Fruit fly (Drosophila melanogaster): Measurements from ENCODE around the gene CG43394.
A peak's percentile ranks its signal among the peaks of the same experiment; 100 is the strongest.

Gene CG43394

DNA sequence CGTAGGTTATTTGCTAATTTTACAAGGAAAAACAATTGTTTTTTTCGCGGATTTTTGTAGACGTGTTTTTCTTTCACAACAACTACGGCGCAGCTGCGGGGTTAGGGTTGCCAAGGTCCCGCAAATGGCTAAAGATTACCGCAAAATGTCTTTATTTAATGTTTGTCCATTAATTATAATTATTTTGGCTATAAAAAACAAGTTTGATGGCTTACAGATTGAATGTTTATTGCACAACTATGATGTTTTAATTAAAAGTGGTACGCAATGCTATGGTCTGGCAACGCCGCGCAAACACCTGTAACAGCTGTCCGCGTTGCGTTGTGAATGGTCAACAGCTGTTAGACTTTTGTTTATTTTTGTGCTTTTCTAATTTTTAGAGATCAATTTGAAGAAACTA lies 11.1 kb downstream of the CG43394 start (continued):
- TF ChIP-seq Eip93F (GFP tag; optimal IDR thresholded peaks at IDR 0.05) (no peak), topi (GFP tag; optimal IDR thresholded peaks at IDR 0.05) (peak; percentile 74), CG6808 (GFP tag; optimal IDR thresholded peaks at IDR 0.05) (no peak), CG15336 (GFP tag; IDR thresholded peaks at IDR 0.05) (peak; percentile 49; the same call in 1 of the 2 replicates), acj6 (GFP tag; optimal IDR thresholded peaks at IDR 0.05) (peak; percentile 64), achi (GFP tag; optimal IDR thresholded peaks at IDR 0.05) (peak; percentile 61), CG34406 (GFP tag; optimal IDR thresholded peaks at IDR 0.05) (peak; percentile 59), Gug (GFP tag; IDR thresholded peaks at IDR 0.05) (no peak; the same call in 1 of the 2 replicates), Sox15 (GFP tag; optimal IDR thresholded peaks at IDR 0.05) (peak; percentile 40), CG10669 (GFP tag; optimal IDR thresholded peaks at IDR 0.05) (peak; percentile 51), fd59A (GFP tag; optimal IDR thresholded peaks at IDR 0.05) (peak; percentile 29), Eip78C (GFP tag) (peak; percentile 92), esn (GFP tag; optimal IDR thresholded peaks at IDR 0.05) (peak; percentile 76), CG10631 (GFP tag; optimal IDR thresholded peaks at IDR 0.05) (peak; percentile 58), CG11902 (GFP tag; optimal IDR thresholded peaks at IDR 0.05) (peak; percentile 37), spab (GFP tag; optimal IDR thresholded peaks at IDR 0.05) (no peak), CG8632 (GFP tag; optimal IDR thresholded peaks at IDR 0.05) (peak; percentile 10), CG6854 (GFP tag; optimal IDR thresholded peaks at IDR 0.05) (peak; percentile 7), CG11294 (GFP tag; IDR thresholded peaks at IDR 0.05) (peak; percentile 33; the same call in 1 of the 2 replicates), Met (GFP tag; optimal IDR thresholded peaks at IDR 0.05) (peak; percentile 64), Hr4 (GFP tag; optimal IDR thresholded peaks at IDR 0.05) (peak; percentile 71), net (GFP tag; optimal IDR thresholded peaks at IDR 0.05) (peak; percentile 48), lz (GFP tag; optimal IDR thresholded peaks at IDR 0.05) (peak; percentile 72), fkh (GFP tag; optimal IDR thresholded peaks at IDR 0.05) (peak; percentile 88), OdsH (GFP tag; optimal IDR thresholded peaks at IDR 0.05) (peak; percentile 77), Eip75B (GFP tag; optimal IDR thresholded peaks at IDR 0.05) (peak; percentile 77), CG6163 (GFP tag; IDR thresholded peaks at IDR 0.05) (peak; percentile 79), CG6276 (GFP tag; optimal IDR thresholded peaks at IDR 0.05) (peak; percentile 12), Lpt (GFP tag; optimal IDR thresholded peaks at IDR 0.05) (no peak), eg (GFP tag; IDR thresholded peaks at IDR 0.05) (peak; percentile 79), dac (GFP tag; optimal IDR thresholded peaks at IDR 0.05) (peak; percentile 48), Sox14 (GFP tag; optimal IDR thresholded peaks at IDR 0.05) (peak; percentile 88)

DNA sequence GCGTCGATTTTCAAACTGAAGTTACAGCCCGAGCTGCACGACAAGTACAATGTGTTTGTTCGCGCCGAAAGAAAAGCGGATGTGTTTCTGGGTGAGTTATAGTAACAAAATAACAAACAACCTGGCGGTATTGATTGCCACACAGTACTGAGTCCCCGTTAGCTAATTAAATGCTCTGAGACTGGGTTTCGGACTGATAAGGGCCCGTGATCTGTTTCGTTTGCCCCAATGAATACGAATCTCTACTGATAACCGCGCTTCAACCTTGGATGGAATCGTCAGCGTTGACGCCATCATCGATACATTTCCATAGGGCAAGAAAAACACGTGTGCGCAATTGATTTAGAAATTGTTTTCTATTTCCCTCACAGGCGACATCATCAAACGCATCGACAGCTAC lies 11.6 kb downstream of the CG43394 start:
- TF ChIP-seq salr (GFP tag; optimal IDR thresholded peaks at IDR 0.05): no peak
- no peak for TF ChIP-seq Eip75B (GFP tag; optimal IDR thresholded peaks at IDR 0.05)
- TF ChIP-seq Hr38 (GFP tag; optimal IDR thresholded peaks at IDR 0.05): no peak
- TF ChIP-seq CG16779 (tag; optimal IDR thresholded peaks at IDR 0.05): no peak
- no peak for TF ChIP-seq CG3032 (tag; optimal IDR thresholded peaks at IDR 0.05)
- TF ChIP-seq svp (GFP tag): peak; percentile 75
- no peak for TF ChIP-seq net (GFP tag; optimal IDR thresholded peaks at IDR 0.05)
- TF ChIP-seq CG6808 (GFP tag; optimal IDR thresholded peaks at IDR 0.05): no peak

DNA sequence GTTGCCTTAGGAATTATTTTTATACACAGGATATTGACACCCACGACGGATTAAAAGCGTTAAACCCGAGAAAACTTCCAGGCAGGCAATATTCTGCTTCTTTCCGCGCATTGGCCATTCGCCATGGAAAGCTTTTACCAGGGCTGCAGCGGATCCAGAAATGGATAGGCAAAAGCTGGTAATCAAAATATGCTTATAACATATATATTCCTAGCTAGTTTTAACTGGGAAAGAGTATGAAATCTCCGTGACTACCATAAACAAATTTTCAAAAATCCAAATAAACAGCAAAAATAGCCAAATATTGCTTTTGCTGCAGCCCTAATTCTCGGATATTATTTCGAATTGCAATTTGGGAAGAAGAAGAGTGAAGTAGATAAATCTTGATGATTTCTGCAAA lies 13.9 kb downstream of the CG43394 start, which contains the start of the genes PAPLA1 and Rbsn-5:
Gene PAPLA1 (minus strand): TSS at position 141 of the 400 bp plus-strand sequence.
Gene Rbsn-5 (plus strand): TSS at position 335 of the 400 bp plus-strand sequence.
- peak; percentile 89 for TF ChIP-seq dac (GFP tag; optimal IDR thresholded peaks at IDR 0.05)
- peak; percentile 93 for TF ChIP-seq achi (GFP tag; optimal IDR thresholded peaks at IDR 0.05)
- peak; percentile 96 for TF ChIP-seq Hr4 (GFP tag; optimal IDR thresholded peaks at IDR 0.05)
- peak; percentile 86 for TF ChIP-seq CG11294 (GFP tag; IDR thresholded peaks at IDR 0.05)
- peak; percentile 74 for TF ChIP-seq CG16779 (tag; optimal IDR thresholded peaks at IDR 0.05)
- TF ChIP-seq OdsH (GFP tag; optimal IDR thresholded peaks at IDR 0.05): peak; percentile 96
- peak; percentile 16 for TF ChIP-seq Eip93F (GFP tag; optimal IDR thresholded peaks at IDR 0.05)
- TF ChIP-seq Sox102F (GFP tag; optimal IDR thresholded peaks at IDR 0.05): peak; percentile 94
- TF ChIP-seq Hr39 (GFP tag; optimal IDR thresholded peaks at IDR 0.05): peak; percentile 98
- TF ChIP-seq CG9139 (GFP tag; optimal IDR thresholded peaks at IDR 0.05): peak; percentile 62
- peak; percentile 93 for TF ChIP-seq Sox15 (GFP tag; optimal IDR thresholded peaks at IDR 0.05)
- TF ChIP-seq CG31627 (GFP tag; optimal IDR thresholded peaks at IDR 0.05): peak; percentile 98
- TF ChIP-seq Smox (GFP tag; optimal IDR thresholded peaks at IDR 0.05): peak; percentile 94
- peak; percentile 80 to 86 for TF ChIP-seq ss (GFP tag; optimal IDR thresholded peaks at IDR 0.05)
- peak; percentile 97 for TF ChIP-seq cyc (GFP tag; optimal IDR thresholded peaks at IDR 0.05)
- peak; percentile 82 for TF ChIP-seq CG4318 (GFP tag; optimal IDR thresholded peaks at IDR 0.05)
- peak; percentile 91 for TF ChIP-seq CG8319 (GFP tag; optimal IDR thresholded peaks at IDR 0.05)
- peak; percentile 90 for TF ChIP-seq CG7368 (GFP tag; optimal IDR thresholded peaks at IDR 0.05)
- peak; percentile 98 for TF ChIP-seq svp (GFP tag)
- peak; percentile 82 to 87 for TF ChIP-seq salr (GFP tag; optimal IDR thresholded peaks at IDR 0.05)
- peak; percentile 81 for TF ChIP-seq fd59A (GFP tag; optimal IDR thresholded peaks at IDR 0.05)
- TF ChIP-seq Eip78C (GFP tag): peak; percentile 97
- TF ChIP-seq CG6163 (GFP tag; IDR thresholded peaks at IDR 0.05): peak; percentile 94
- TF ChIP-seq CG10669 (GFP tag; optimal IDR thresholded peaks at IDR 0.05): peak; percentile 91
- peak; percentile 93 for TF ChIP-seq fkh (GFP tag; optimal IDR thresholded peaks at IDR 0.05)

All from whole organism, prepupa.